Comparison of ENCODE assay signal across 4 fruit fly cellular contexts in the genomic region with DNA sequence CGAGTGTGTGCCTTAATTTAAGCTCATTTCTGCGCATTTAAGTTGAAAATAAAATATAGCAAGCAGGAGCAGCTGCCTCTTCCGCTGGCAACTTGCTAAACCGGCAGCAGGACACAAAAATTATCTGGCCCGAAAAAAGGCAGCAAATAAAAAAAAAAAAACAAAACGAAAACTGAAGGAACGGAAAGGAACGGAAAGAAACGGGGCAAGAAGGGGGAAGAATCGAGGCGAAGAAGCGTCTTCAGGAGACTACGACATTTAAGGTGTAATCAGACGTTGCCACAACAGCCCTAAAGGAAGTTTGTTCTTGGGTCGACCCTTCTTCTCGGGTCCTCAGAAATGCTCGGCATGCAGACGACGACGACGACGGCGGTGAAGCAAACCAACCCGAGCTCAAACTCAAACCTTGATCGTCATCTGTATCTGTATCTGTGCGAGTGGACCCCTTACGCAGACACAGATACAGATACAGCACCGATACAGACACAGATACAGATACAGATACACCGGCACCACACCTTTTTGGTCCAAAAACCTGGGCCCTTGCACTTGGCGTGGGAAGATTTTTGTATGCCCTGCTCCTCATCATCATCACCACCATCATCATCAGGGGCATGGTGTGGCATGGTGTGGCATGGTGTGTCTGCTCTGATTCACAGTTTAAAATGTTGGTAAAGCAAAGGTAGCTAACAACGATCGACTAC.
TF ChIP-seq lines count a peak whose summit lies in the region.

No protein-coding gene starts in this region.

- TF ChIP-seq CTCF in whole organism, embryonic (GFP tag; optimal IDR thresholded peaks at IDR 0.05; lab: Kevin White, UChicago), result no peak

TF ChIP-seq in whole organism, embryonic, 481 proteins besides CTCF, POLR2A, EP300 and RAD21 (continues in another document):
- TF ChIP-seq vfl (GFP tag; optimal IDR thresholded peaks at IDR 0.05; lab: Kevin White, UChicago) (no peak), CG16779 (GFP tag; IDR thresholded peaks at IDR 0.05; lab: Robert Waterston, UW) (no peak), fd3F (GFP tag; optimal IDR thresholded peaks at IDR 0.05; lab: Kevin White, UChicago) (no peak), CG11398 (GFP tag; optimal IDR thresholded peaks at IDR 0.05; lab: Kevin White, UChicago) (no peak), grn (GFP tag; optimal IDR thresholded peaks at IDR 0.05; lab: Kevin White, UChicago) (peak; percentile 9), nom (GFP tag; optimal IDR thresholded peaks at IDR 0.05; lab: Kevin White, UChicago) (peak; percentile 25), dan (GFP tag; IDR thresholded peaks at IDR 0.05; lab: Robert Waterston, UW) (no peak), corto (GFP tag; optimal IDR thresholded peaks at IDR 0.05; lab: Kevin White, UChicago) (peak; percentile 64), ara (GFP tag; IDR thresholded peaks at IDR 0.05; lab: Robert Waterston, UW) (no peak), Deaf1 (tag; optimal IDR thresholded peaks at IDR 0.05; lab: Kevin White, UChicago) (peak; percentile 43), Ptx1 (GFP tag; IDR thresholded peaks at IDR 0.05; lab: Robert Waterston, UW) (no peak), CG14050 (GFP tag; IDR thresholded peaks at IDR 0.05; lab: Robert Waterston, UW) (no peak), CG1024 (GFP tag; IDR thresholded peaks at IDR 0.05; lab: Robert Waterston, UW) (no peak), br (optimal IDR thresholded peaks at IDR 0.05; lab: Kevin White, UChicago) (no peak), amos (GFP tag; IDR thresholded peaks at IDR 0.05; lab: Robert Waterston, UW; ENCODE audit: partially characterized antibody) (no peak), CG10431 (GFP tag; optimal IDR thresholded peaks at IDR 0.05; lab: Kevin White, UChicago) (no peak), CG8089 (GFP tag; optimal IDR thresholded peaks at IDR 0.05; lab: Kevin White, UChicago) (no peak), Chrac-16 (GFP tag; optimal IDR thresholded peaks at IDR 0.05; lab: Kevin White, UChicago) (no peak), Hmx (GFP tag; optimal IDR thresholded peaks at IDR 0.05; lab: Kevin White, UChicago) (no peak), salm (tag; optimal IDR thresholded peaks at IDR 0.05; lab: Kevin White, UChicago) (no peak), CG13624 (GFP tag; optimal IDR thresholded peaks at IDR 0.05; lab: Kevin White, UChicago) (no peak), CG12104 (GFP tag; optimal IDR thresholded peaks at IDR 0.05; lab: Kevin White, UChicago) (no peak)

TF ChIP-seq in whole organism, prepupa, 60 proteins besides CTCF, POLR2A, EP300 and RAD21 (continues in another document):
- TF ChIP-seq CG7368 (GFP tag; optimal IDR thresholded peaks at IDR 0.05; lab: Kevin White, UChicago) (no peak), CG8319 (GFP tag; optimal IDR thresholded peaks at IDR 0.05; lab: Kevin White, UChicago) (no peak), Sox15 (GFP tag; optimal IDR thresholded peaks at IDR 0.05; lab: Kevin White, UChicago) (no peak), Blimp-1 (GFP tag; optimal IDR thresholded peaks at IDR 0.05; lab: Kevin White, UChicago) (no peak), pdm3 (GFP tag; optimal IDR thresholded peaks at IDR 0.05; lab: Kevin White, UChicago) (no peak), CG9139 (GFP tag; optimal IDR thresholded peaks at IDR 0.05; lab: Kevin White, UChicago) (no peak), fd59A (GFP tag; optimal IDR thresholded peaks at IDR 0.05; lab: Kevin White, UChicago) (no peak), fd85E (GFP tag; optimal IDR thresholded peaks at IDR 0.05; lab: Kevin White, UChicago) (no peak), Smox (GFP tag; optimal IDR thresholded peaks at IDR 0.05; lab: Kevin White, UChicago) (no peak), eg (GFP tag; IDR thresholded peaks at IDR 0.05; lab: Robert Waterston, UW) (no peak), CG32006 (GFP tag; optimal IDR thresholded peaks at IDR 0.05; lab: Kevin White, UChicago) (no peak), CG31627 (GFP tag; optimal IDR thresholded peaks at IDR 0.05; lab: Kevin White, UChicago) (no peak), ss (GFP tag; optimal IDR thresholded peaks at IDR 0.05; lab: Kevin White, UChicago) (peak; percentile 47 to 66), Hr38 (GFP tag; optimal IDR thresholded peaks at IDR 0.05; lab: Kevin White, UChicago) (no peak), dsx (GFP tag; optimal IDR thresholded peaks at IDR 0.05; lab: Kevin White, UChicago; ENCODE audit: poor library complexity, severe bottlenecking) (no peak), CG6792 (GFP tag; optimal IDR thresholded peaks at IDR 0.05; lab: Kevin White, UChicago) (no peak), salr (GFP tag; optimal IDR thresholded peaks at IDR 0.05; lab: Kevin White, UChicago) (no peak), vri (GFP tag; optimal IDR thresholded peaks at IDR 0.05; lab: Kevin White, UChicago) (no peak), CG6808 (GFP tag; optimal IDR thresholded peaks at IDR 0.05; lab: Kevin White, UChicago) (peak; percentile 30), Lpt (GFP tag; optimal IDR thresholded peaks at IDR 0.05; lab: Kevin White, UChicago) (no peak), CG6163 (GFP tag; IDR thresholded peaks at IDR 0.05; lab: Robert Waterston, UW) (no peak), achi (GFP tag; optimal IDR thresholded peaks at IDR 0.05; lab: Kevin White, UChicago) (no peak)

TF ChIP-seq in whole organism, pupa, 21 proteins besides CTCF, POLR2A, EP300 and RAD21:
- TF ChIP-seq Pif1A (GFP tag; optimal IDR thresholded peaks at IDR 0.05; lab: Kevin White, UChicago) (peak; percentile 8), Snoo (tag; optimal IDR thresholded peaks at IDR 0.05; lab: Kevin White, UChicago) (peak; percentile 7), CG10348 (GFP tag; IDR thresholded peaks at IDR 0.05; lab: Robert Waterston, UW) (no peak), EcR (GFP tag; optimal IDR thresholded peaks at IDR 0.05; lab: Kevin White, UChicago) (peak; percentile 32), CG32121 (GFP tag; IDR thresholded peaks at IDR 0.05; lab: Robert Waterston, UW) (no peak), CG9948 (tag; optimal IDR thresholded peaks at IDR 0.05; lab: Kevin White, UChicago) (no peak), CG12605 (GFP tag; IDR thresholded peaks at IDR 0.05; lab: Robert Waterston, UW) (no peak), fd96Ca (GFP tag; IDR thresholded peaks at IDR 0.05; lab: Robert Waterston, UW) (no peak)

TF ChIP-seq in whole organism, wandering third instar larva, 38 proteins besides CTCF, POLR2A, EP300 and RAD21:
- TF ChIP-seq Rel (GFP tag; optimal IDR thresholded peaks at IDR 0.05; lab: Kevin White, UChicago), result peak; percentile 20
- TF ChIP-seq Rel (tag; optimal IDR thresholded peaks at IDR 0.05; lab: Kevin White, UChicago), result no peak
- no peak for TF ChIP-seq br (GFP tag; optimal IDR thresholded peaks at IDR 0.05; lab: Kevin White, UChicago)
- no peak for TF ChIP-seq lola (GFP tag; optimal IDR thresholded peaks at IDR 0.05; lab: Kevin White, UChicago)
- TF ChIP-seq Jra (GFP tag; optimal IDR thresholded peaks at IDR 0.05; lab: Kevin White, UChicago), result no peak
- TF ChIP-seq CrebA (GFP tag; optimal IDR thresholded peaks at IDR 0.05; lab: Kevin White, UChicago; ENCODE audit: borderline replicate concordance), result peak; percentile 37
- TF ChIP-seq foxo (GFP tag; optimal IDR thresholded peaks at IDR 0.05; lab: Kevin White, UChicago), result peak in 1 of 2 experiments; percentile 5
- peak; percentile 13 for TF ChIP-seq tai (GFP tag; optimal IDR thresholded peaks at IDR 0.05; lab: Kevin White, UChicago)
- peak in 1 of 2 experiments; percentile 1 for TF ChIP-seq dl (GFP tag; optimal IDR thresholded peaks at IDR 0.05; lab: Kevin White, UChicago; ENCODE audit: insufficient read depth in 1 of 2, partially characterized antibody in 2 of 2)
- TF ChIP-seq woc (GFP tag; optimal IDR thresholded peaks at IDR 0.05; lab: Kevin White, UChicago), result peak; percentile 10
- TF ChIP-seq usp (GFP tag; optimal IDR thresholded peaks at IDR 0.05; lab: Kevin White, UChicago), result no peak
- no peak for TF ChIP-seq GATAd (GFP tag; optimal IDR thresholded peaks at IDR 0.05; lab: Kevin White, UChicago)
- peak; percentile 3 for TF ChIP-seq rgr (GFP tag; optimal IDR thresholded peaks at IDR 0.05; lab: Kevin White, UChicago)
- TF ChIP-seq Hnf4 (GFP tag; optimal IDR thresholded peaks at IDR 0.05; lab: Kevin White, UChicago), result no peak
- peak; percentile 49 for TF ChIP-seq Dif (GFP tag; optimal IDR thresholded peaks at IDR 0.05; lab: Kevin White, UChicago; ENCODE audit: partially characterized antibody)
- peak; percentile 18 for TF ChIP-seq fru (GFP tag; optimal IDR thresholded peaks at IDR 0.05; lab: Kevin White, UChicago)
- no peak for TF ChIP-seq sage (GFP tag; optimal IDR thresholded peaks at IDR 0.05; lab: Kevin White, UChicago)
- TF ChIP-seq dmrt93B (GFP tag; optimal IDR thresholded peaks at IDR 0.05; lab: Kevin White, UChicago), result no peak
- no peak for TF ChIP-seq HLH106 (tag; optimal IDR thresholded peaks at IDR 0.05; lab: Kevin White, UChicago)
- TF ChIP-seq jim (GFP tag; optimal IDR thresholded peaks at IDR 0.05; lab: Kevin White, UChicago), result peak; percentile 31
- TF ChIP-seq pan (optimal IDR thresholded peaks at IDR 0.05; lab: Kevin White, UChicago), result no peak
- peak; percentile 2 for TF ChIP-seq Vsx2 (GFP tag; optimal IDR thresholded peaks at IDR 0.05; lab: Kevin White, UChicago; ENCODE audit: partially characterized antibody)
- TF ChIP-seq Hr83 (GFP tag; optimal IDR thresholded peaks at IDR 0.05; lab: Kevin White, UChicago; ENCODE audit: poor library complexity, severe bottlenecking), result peak; percentile 56
- peak; percentile 59 for TF ChIP-seq psq (GFP tag; optimal IDR thresholded peaks at IDR 0.05; lab: Kevin White, UChicago)
- TF ChIP-seq Sp1 (GFP tag; optimal IDR thresholded peaks at IDR 0.05; lab: Kevin White, UChicago), result no peak
